Fruit fly (Drosophila melanogaster) ovary, adult (tissue): ENCODE measurements around the gene mld.

ENCODE experiments used
- CG17801 ChIP-seq: fragments of 200-800 bp; optimal IDR thresholded peaks from 2 replicates; lab custom pipeline; 2019; ENCODE audit warnings: missing biosample characterization, mild to moderate bottlenecking, missing genetic modification characterization, moderate library complexity; ENCODE audit not compliant: partially characterized antibody

mld gene

DNA sequence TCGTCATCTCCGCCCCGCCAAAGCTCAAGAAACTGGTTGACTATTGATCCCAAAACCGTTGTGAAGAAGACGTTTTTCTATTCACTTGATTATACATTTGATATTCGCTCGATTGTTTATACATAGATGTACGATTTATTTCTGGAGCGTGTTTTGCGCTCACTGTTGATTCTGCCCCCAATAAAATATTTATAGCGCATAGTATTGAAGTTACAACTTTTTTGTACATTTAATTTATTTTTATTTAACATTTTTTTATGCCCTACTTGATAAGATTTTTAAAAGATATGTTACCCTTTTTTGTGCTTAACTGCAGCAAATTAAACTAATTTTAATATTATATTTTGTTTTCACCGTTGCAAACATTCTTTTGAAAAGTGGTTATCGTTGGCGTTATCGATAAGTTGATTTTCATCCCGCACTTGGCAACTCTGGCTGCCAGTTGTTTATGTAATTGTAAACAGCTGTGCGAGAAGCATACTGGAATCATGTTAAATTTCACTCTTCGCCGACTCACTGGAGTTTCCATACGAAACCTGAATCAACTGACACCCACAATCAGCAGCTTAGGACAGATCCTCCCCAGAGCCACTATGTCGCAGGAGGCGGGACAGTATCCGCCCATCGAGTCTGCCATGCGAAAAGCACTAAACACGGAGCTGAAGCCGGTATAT is 73.9 kb downstream of the mld start, which contains the start of gene CG31126:
TSS of gene CG31126 (plus strand) at position 449 of the 674 bp plus-strand sequence.
- peak; percentile 10 for TF ChIP-seq CG17801

DNA sequence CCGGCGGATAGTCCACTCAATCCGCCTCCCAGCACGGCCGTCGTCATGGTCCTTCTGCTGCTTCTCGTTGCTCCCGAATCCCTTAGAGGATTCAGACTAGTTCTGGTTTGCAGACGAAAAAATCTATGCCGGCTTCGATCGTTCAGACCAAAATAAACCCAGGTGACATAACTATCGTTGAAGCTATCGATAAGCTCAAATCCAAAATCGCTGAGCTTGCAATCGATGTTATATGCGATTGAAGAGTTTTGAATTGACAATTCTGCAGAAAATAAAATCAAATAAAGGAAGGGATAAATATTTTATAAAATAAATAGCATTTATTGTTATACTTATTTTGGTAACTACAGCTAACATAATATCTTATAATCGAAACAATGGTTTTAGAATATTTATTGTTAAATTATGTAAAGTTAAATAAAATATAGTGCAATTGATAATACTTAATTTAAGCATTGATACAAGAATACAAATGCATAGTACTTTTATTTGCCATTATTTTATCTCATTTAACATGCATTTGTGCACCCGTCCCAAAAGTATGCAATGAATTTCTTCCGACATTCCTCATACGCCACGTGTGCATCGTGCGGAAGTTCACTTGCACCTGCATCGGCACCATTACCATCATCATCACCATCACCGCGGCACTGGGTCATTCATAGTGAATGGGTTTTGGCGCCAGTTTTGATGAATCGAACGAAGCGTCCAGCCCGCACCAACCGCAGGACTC is 76.4 kb downstream of the mld start, which contains the start of gene Ppox:
TSS of gene Ppox (minus strand) at position 173 of the 733 bp plus-strand sequence.
- no peak for TF ChIP-seq CG17801

DNA sequence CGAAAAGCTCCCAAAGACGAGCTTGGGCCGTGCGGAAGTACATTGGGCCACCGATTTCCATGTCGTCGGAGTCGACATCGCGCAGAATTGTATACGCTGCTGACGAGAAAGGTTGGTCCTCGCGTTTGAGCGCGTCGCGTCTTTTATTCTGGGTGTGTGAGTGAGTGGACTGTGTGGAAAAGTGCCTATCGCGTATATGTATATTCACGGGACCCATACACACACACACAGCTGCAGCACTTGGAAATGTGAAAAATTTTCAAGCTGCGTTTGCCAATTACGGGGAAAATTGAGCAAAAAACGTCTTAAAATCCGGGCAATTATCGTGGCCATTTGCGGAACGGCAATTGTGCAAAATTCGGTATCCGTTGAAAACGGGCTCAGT is 77.0 kb downstream of the mld start, which contains the start of gene slo:
TSS of gene slo (plus strand) at position 80 of the 385 bp plus-strand sequence.
- no peak for TF ChIP-seq CG17801

- no peak for TF ChIP-seq CG17801
Observed at dm6 chr3R:24663044-24663443, 77.6 kb downstream of the mld start.

- TF ChIP-seq CG17801 = no peak
Observed at dm6 chr3R:24667538-24668207, 82.2 kb downstream of the mld start.

dm6 chr3R:24671662-24672061 is 86.2 kb downstream of the mld start:
- TF ChIP-seq CG17801 = no peak
